Worm (Caenorhabditis elegans): Measurements from ENCODE around the gene T25B2.3.

DNA sequence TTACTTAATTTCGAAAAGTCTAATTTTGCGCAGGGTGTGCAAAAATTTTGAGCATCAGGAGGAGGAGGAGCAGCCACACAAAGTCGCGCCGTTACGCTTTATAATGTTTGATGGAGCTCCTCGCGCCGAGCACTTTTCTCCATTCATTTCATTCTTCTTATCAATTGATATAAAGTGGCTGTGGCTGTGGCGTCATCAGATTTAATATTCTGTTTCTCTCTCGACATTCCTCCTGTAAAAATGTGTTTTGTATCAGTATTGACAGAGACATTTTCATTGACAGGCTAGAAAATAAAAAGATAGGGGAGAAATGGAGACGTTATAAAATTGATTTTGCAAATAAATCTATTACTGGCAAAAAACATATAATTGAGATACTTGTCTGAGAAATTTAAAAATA lies 46.7 kb upstream of the T25B2.3 start:
- TF ChIP-seq pha-4 (tag; optimal IDR thresholded peaks at IDR 0.05) (no peak), unc-62 (GFP tag; optimal IDR thresholded peaks at IDR 0.05) (no peak), unc-130 (GFP tag; optimal IDR thresholded peaks at IDR 0.05) (no peak), mel-28 (tag; optimal IDR thresholded peaks at IDR 0.05; ENCODE audit: borderline replicate concordance) (no peak), lin-40 (tag; optimal IDR thresholded peaks at IDR 0.05) (peak; percentile 2), xnd-1 (tag; optimal IDR thresholded peaks at IDR 0.05) (no peak), snpc-4 (GFP tag; optimal IDR thresholded peaks at IDR 0.05) (no peak), snpc-4 (tag; optimal IDR thresholded peaks at IDR 0.05) (no peak), nhr-120 (GFP tag; IDR thresholded peaks at IDR 0.05) (no peak), nfya-1 (tag; optimal IDR thresholded peaks at IDR 0.05; ENCODE audit: borderline replicate concordance, insufficient read depth) (no peak), chd-7 (tag; optimal IDR thresholded peaks at IDR 0.05) (no peak), egl-44 (GFP tag; IDR thresholded peaks at IDR 0.05) (no peak), ceh-58 (GFP tag; IDR thresholded peaks at IDR 0.05) (no peak), lir-1 (GFP tag; conservative IDR thresholded peaks at IDR 0.05) (no peak)
